Fruit fly (Drosophila melanogaster): ENCODE data around the gene CG5515.

CG5515 gene

DNA sequence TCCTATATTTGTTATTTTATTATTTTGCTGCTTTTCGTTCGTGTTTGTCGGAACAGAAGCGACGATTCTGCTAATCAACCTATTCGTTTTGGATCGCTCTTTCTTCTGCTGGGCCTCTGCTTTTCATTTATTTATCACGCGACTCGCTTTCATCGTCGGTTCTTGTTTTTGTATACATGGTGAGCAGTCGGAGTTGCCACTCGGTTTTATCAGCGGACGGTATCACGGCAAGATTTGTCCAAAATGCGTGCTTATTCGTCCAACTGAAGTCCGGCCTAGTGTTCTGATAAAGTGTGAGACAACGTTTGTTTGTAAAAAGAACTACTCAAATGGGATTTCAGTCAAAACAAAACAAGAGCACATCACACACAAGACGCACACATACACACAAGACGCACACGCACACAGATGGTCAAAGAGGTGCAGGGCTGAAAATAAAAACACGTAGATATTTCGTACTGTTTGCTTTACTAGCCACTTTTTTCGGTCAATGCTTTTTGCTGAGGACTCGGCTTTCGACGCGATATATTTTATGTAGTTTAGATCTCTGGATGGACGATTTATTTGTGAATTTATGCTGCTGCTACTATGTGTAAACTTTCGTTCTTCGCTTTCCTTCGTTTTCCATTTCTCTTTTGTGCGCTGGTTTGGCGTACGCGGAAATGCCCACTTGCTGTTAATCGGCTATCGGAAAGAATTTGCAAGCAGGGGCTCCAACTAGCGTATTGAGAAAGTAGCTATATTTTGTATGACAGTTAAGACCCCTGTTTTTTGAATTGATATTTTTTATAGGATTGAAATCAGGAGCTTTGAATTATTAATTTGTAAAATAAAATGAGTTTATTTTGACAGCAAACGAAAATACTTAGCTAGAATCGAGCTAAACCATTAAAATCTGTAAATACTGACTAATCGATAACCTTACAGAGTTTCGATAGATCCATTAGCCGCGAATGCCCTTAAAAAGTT, 32.9 kb upstream of the CG5515 start, which contains the start of gene twin:
twin (minus strand) TSS at position 632 of the 969 bp plus-strand sequence.
- no peak for TF ChIP-seq Eip93F (GFP tag; optimal IDR thresholded peaks at IDR 0.05)
- no peak for TF ChIP-seq CG9139 (GFP tag; optimal IDR thresholded peaks at IDR 0.05)
- no peak for TF ChIP-seq Ets96B (tag; optimal IDR thresholded peaks at IDR 0.05)
- TF ChIP-seq ss (GFP tag; optimal IDR thresholded peaks at IDR 0.05) = no peak
- peak; percentile 51 for TF ChIP-seq CG10631 (GFP tag; optimal IDR thresholded peaks at IDR 0.05)
- no peak for TF ChIP-seq dac (GFP tag; optimal IDR thresholded peaks at IDR 0.05)
- TF ChIP-seq Sox102F (GFP tag; optimal IDR thresholded peaks at IDR 0.05) = no peak
- TF ChIP-seq CG7368 (GFP tag; optimal IDR thresholded peaks at IDR 0.05) = no peak
- TF ChIP-seq esn (GFP tag; optimal IDR thresholded peaks at IDR 0.05) = peak; percentile 58
- TF ChIP-seq lz (GFP tag; optimal IDR thresholded peaks at IDR 0.05) = peak; percentile 60
- no peak for TF ChIP-seq fd59A (GFP tag; optimal IDR thresholded peaks at IDR 0.05)
- peak; percentile 73 for TF ChIP-seq CG6163 (GFP tag; IDR thresholded peaks at IDR 0.05)
- peak; percentile 58 for TF ChIP-seq Hr39 (GFP tag; optimal IDR thresholded peaks at IDR 0.05)
- TF ChIP-seq fkh (GFP tag; optimal IDR thresholded peaks at IDR 0.05) = peak; percentile 59
- TF ChIP-seq CG3919 (GFP tag; optimal IDR thresholded peaks at IDR 0.05) = peak; percentile 27
- TF ChIP-seq topi (GFP tag; optimal IDR thresholded peaks at IDR 0.05) = peak; percentile 49
- TF ChIP-seq CG8319 (GFP tag; optimal IDR thresholded peaks at IDR 0.05) = no peak
- TF ChIP-seq Gug (GFP tag; IDR thresholded peaks at IDR 0.05) = 0 out of 2 replicates have a peak, but pooled peaks have one; percentile 29
- no peak for TF ChIP-seq CG4318 (GFP tag; optimal IDR thresholded peaks at IDR 0.05)
- TF ChIP-seq Smox (GFP tag; optimal IDR thresholded peaks at IDR 0.05) = no peak
- TF ChIP-seq CG6808 (GFP tag; optimal IDR thresholded peaks at IDR 0.05) = no peak
- TF ChIP-seq Met (GFP tag; optimal IDR thresholded peaks at IDR 0.05) = no peak
- TF ChIP-seq Sox15 (GFP tag; optimal IDR thresholded peaks at IDR 0.05) = no peak
- TF ChIP-seq CG3032 (tag; optimal IDR thresholded peaks at IDR 0.05) = peak; percentile 54
- TF ChIP-seq pdm3 (GFP tag; optimal IDR thresholded peaks at IDR 0.05) = no peak
- no peak for TF ChIP-seq CG11762 (GFP tag; optimal IDR thresholded peaks at IDR 0.05; ENCODE audit: insufficient read depth)
- peak; percentile 52 for TF ChIP-seq OdsH (GFP tag; optimal IDR thresholded peaks at IDR 0.05)
- TF ChIP-seq vri (GFP tag; optimal IDR thresholded peaks at IDR 0.05) = no peak
- TF ChIP-seq Ets21C (GFP tag; optimal IDR thresholded peaks at IDR 0.05) = peak; percentile 51
- TF ChIP-seq eg (GFP tag; IDR thresholded peaks at IDR 0.05) = peak; percentile 54; the same call in 2 of the 3 replicates
- peak; percentile 9 for TF ChIP-seq Lpt (GFP tag; optimal IDR thresholded peaks at IDR 0.05)
- TF ChIP-seq svp (GFP tag) = no peak
- TF ChIP-seq CG31627 (GFP tag; optimal IDR thresholded peaks at IDR 0.05) = peak; percentile 53
- TF ChIP-seq CG11902 (GFP tag; optimal IDR thresholded peaks at IDR 0.05) = no peak
- no peak for TF ChIP-seq Blimp-1 (GFP tag; optimal IDR thresholded peaks at IDR 0.05)
- peak; percentile 59 for TF ChIP-seq Sox14 (GFP tag; optimal IDR thresholded peaks at IDR 0.05)
- no peak for TF ChIP-seq CG6854 (GFP tag; optimal IDR thresholded peaks at IDR 0.05)
- TF ChIP-seq CG32006 (GFP tag; optimal IDR thresholded peaks at IDR 0.05) = no peak
- TF ChIP-seq CG16779 (tag; optimal IDR thresholded peaks at IDR 0.05) = no peak
- peak; percentile 15 for TF ChIP-seq CG6792 (GFP tag; optimal IDR thresholded peaks at IDR 0.05)
- TF ChIP-seq CG15336 (GFP tag; IDR thresholded peaks at IDR 0.05) = no peak
- TF ChIP-seq CG11294 (GFP tag; IDR thresholded peaks at IDR 0.05) = no peak
- no peak for TF ChIP-seq Hr38 (GFP tag; optimal IDR thresholded peaks at IDR 0.05)
- peak; percentile 47 for TF ChIP-seq acj6 (GFP tag; optimal IDR thresholded peaks at IDR 0.05)
- no peak for TF ChIP-seq CG8632 (GFP tag; optimal IDR thresholded peaks at IDR 0.05)
- peak; percentile 63 for TF ChIP-seq Hr4 (GFP tag; optimal IDR thresholded peaks at IDR 0.05)
- no peak for TF ChIP-seq net (GFP tag; optimal IDR thresholded peaks at IDR 0.05)
- peak; percentile 43 for TF ChIP-seq cyc (GFP tag; optimal IDR thresholded peaks at IDR 0.05)
- no peak for TF ChIP-seq salr (GFP tag; optimal IDR thresholded peaks at IDR 0.05)
- no peak for TF ChIP-seq CG34406 (GFP tag; optimal IDR thresholded peaks at IDR 0.05)
